Fruit fly (Drosophila melanogaster) whole organism, embryonic: ENCODE measurements around the gene twr.
A peak's percentile ranks its signal among the peaks of the same experiment; 100 is the strongest.

Experiments
- Aef1 ChIP-seq: fragments of 200-800 bp; sonication (Bioruptor generic); IDR thresholded peaks from 3 replicates; pipeline ENCODE4 v1.3.6; 2022; ENCODE audit warnings: missing biosample characterization, missing genetic modification characterization
- Atf3 ChIP-seq: fragments of 200-800 bp; sonication (Bioruptor generic); optimal IDR thresholded peaks from 3 replicates; lab custom pipeline; 2016; ENCODE audit warnings: missing biosample characterization, missing genetic modification characterization
- B-H2 ChIP-seq: fragments of 200-800 bp; sonication (Bioruptor generic); optimal IDR thresholded peaks from 2 replicates; lab custom pipeline; 2018; ENCODE audit warnings: missing biosample characterization, mild to moderate bottlenecking, missing genetic modification characterization
- BEAF-32 ChIP-seq: fragments of 200-800 bp; sonication (Bioruptor generic); optimal IDR thresholded peaks from 3 replicates; lab custom pipeline; 2017; ENCODE audit warnings: missing biosample characterization, missing genetic modification characterization, mild to moderate bottlenecking, moderate library complexity, missing genetic modification reagents
- Bdp1 ChIP-seq: fragments of 200-800 bp; sonication (Bioruptor generic); optimal IDR thresholded peaks from 3 replicates; lab custom pipeline; 2016; ENCODE audit warnings: missing biosample characterization, missing genetic modification characterization
- CG1024 ChIP-seq: fragments of 200-800 bp; sonication (Bioruptor generic); IDR thresholded peaks from 2 replicates; pipeline ENCODE4 v1.3.6; 2022; ENCODE audit warnings: missing biosample characterization, missing genetic modification characterization
- CG11093 ChIP-seq: fragments of 200-800 bp; sonication (Bioruptor generic); IDR thresholded peaks from 3 replicates; pipeline ENCODE4 v1.3.6; 2022; ENCODE audit warnings: missing biosample characterization, missing genetic modification characterization
- CG11504 ChIP-seq: fragments of 200-800 bp; sonication (Bioruptor generic); optimal IDR thresholded peaks from 3 replicates; lab custom pipeline; 2019; ENCODE audit warnings: missing biosample characterization, mild to moderate bottlenecking, missing genetic modification characterization, moderate library complexity
- CG12769 ChIP-seq: fragments of 200-800 bp; sonication (Bioruptor generic); optimal IDR thresholded peaks from 2 replicates; lab custom pipeline; 2019; ENCODE audit warnings: missing biosample characterization, mild to moderate bottlenecking, missing genetic modification characterization, moderate library complexity
- CG1647 ChIP-seq: fragments of 200-800 bp; sonication (Bioruptor generic); optimal IDR thresholded peaks from 3 replicates; lab custom pipeline; 2016; ENCODE audit warnings: missing biosample characterization, missing genetic modification characterization
- CG18476 ChIP-seq: fragments of 200-800 bp; sonication (Bioruptor generic); optimal IDR thresholded peaks from 2 replicates; lab custom pipeline; 2016; ENCODE audit warnings: missing biosample characterization, mild to moderate bottlenecking, missing genetic modification characterization
- CG2116 ChIP-seq: fragments of 200-800 bp; sonication (Bioruptor generic); optimal IDR thresholded peaks from 3 replicates; lab custom pipeline; 2018; ENCODE audit warnings: missing biosample characterization, mild to moderate bottlenecking, missing genetic modification characterization
- CG2129 ChIP-seq: fragments of 200-800 bp; sonication (Bioruptor generic); IDR thresholded peaks from 2 replicates; pipeline ENCODE4 v1.3.6; 2022; ENCODE audit warnings: missing biosample characterization, missing genetic modification characterization; ENCODE audit not compliant: partially characterized antibody
- CG31441 ChIP-seq: fragments of 200-800 bp; sonication (Bioruptor generic); IDR thresholded peaks from 2 replicates; pipeline ENCODE4 v1.3.6; 2022; ENCODE audit warnings: missing biosample characterization, missing genetic modification characterization
- CG3726 ChIP-seq: fragments of 200-800 bp; sonication (Bioruptor generic); IDR thresholded peaks from 3 replicates; pipeline ENCODE4, ENCODE4 v1.3.6; 2022; ENCODE audit warnings: missing biosample characterization, missing genetic modification characterization
- CG4328 ChIP-seq: fragments of 200-800 bp; sonication (Bioruptor generic); optimal IDR thresholded peaks from 3 replicates; lab custom pipeline; 2017; ENCODE audit warnings: missing biosample characterization, missing genetic modification reagents, missing genetic modification characterization
- CG6272 ChIP-seq: fragments of 200-800 bp; sonication (Bioruptor generic); IDR thresholded peaks from 2 replicates; pipeline ENCODE4 v1.3.6; 2022; ENCODE audit warnings: missing biosample characterization, missing genetic modification characterization
- CG7839 ChIP-seq: fragments of 200-800 bp; sonication (Bioruptor generic); optimal IDR thresholded peaks from 3 replicates; lab custom pipeline; 2018; ENCODE audit warnings: missing biosample characterization, mild to moderate bottlenecking, missing genetic modification characterization, moderate library complexity
- CG9727 ChIP-seq: fragments of 200-800 bp; sonication (Bioruptor generic); optimal IDR thresholded peaks from 3 replicates; lab custom pipeline; 2017; ENCODE audit warnings: missing biosample characterization, mild to moderate bottlenecking, missing genetic modification characterization
- Dbx ChIP-seq: fragments of 200-800 bp; sonication (Bioruptor generic); IDR thresholded peaks from 3 replicates; pipeline ENCODE4 v1.3.6; 2022; ENCODE audit warnings: missing biosample characterization, missing genetic modification characterization
- E2f2 ChIP-seq: fragments of 200-800 bp; sonication (Bioruptor generic); IDR thresholded peaks from 2 replicates; pipeline ENCODE4 v1.3.6; 2022; ENCODE audit warnings: missing biosample characterization, missing genetic modification characterization
- Hand ChIP-seq: fragments of 200-800 bp; sonication (Bioruptor generic); optimal IDR thresholded peaks from 2 replicates; lab custom pipeline; 2017; ENCODE audit warnings: mild to moderate bottlenecking, missing biosample characterization, missing genetic modification reagents, missing genetic modification characterization
- Hmr ChIP-seq: fragments of 200-800 bp; sonication (Bioruptor generic); optimal IDR thresholded peaks from 3 replicates; lab custom pipeline; 2017; ENCODE audit warnings: mild to moderate bottlenecking, missing biosample characterization, missing genetic modification reagents, missing genetic modification characterization
- Hr3 ChIP-seq: fragments of 200-800 bp; sonication (Bioruptor generic); optimal IDR thresholded peaks from 3 replicates; lab custom pipeline; 2016; ENCODE audit warnings: missing biosample characterization, missing genetic modification characterization
- Lim3 ChIP-seq: fragments of 200-800 bp; sonication (Bioruptor generic); IDR thresholded peaks from 2 replicates; pipeline ENCODE4 v1.3.6; 2022; ENCODE audit warnings: missing biosample characterization, missing genetic modification characterization
- Mes4 ChIP-seq: fragments of 200-800 bp; sonication (Bioruptor generic); optimal IDR thresholded peaks from 2 replicates; lab custom pipeline; 2016; ENCODE audit warnings: missing biosample characterization, missing genetic modification characterization
- Myb ChIP-seq: fragments of 200-800 bp; sonication (Bioruptor generic); optimal IDR thresholded peaks from 2 replicates; lab custom pipeline; 2016; ENCODE audit warnings: missing biosample characterization, missing genetic modification characterization
- Sox100B ChIP-seq: fragments of 200-800 bp; sonication (Bioruptor generic); optimal IDR thresholded peaks from 3 replicates; lab custom pipeline; 2018; ENCODE audit warnings: missing biosample characterization, mild to moderate bottlenecking, missing genetic modification characterization
- Ssrp ChIP-seq: fragments of 200-800 bp; sonication (Bioruptor generic); optimal IDR thresholded peaks from 2 replicates; lab custom pipeline; 2018; ENCODE audit warnings: missing biosample characterization, mild to moderate bottlenecking, missing genetic modification characterization, moderate library complexity
- ac ChIP-seq: fragments of 200-800 bp; sonication (Bioruptor generic); optimal IDR thresholded peaks from 3 replicates; lab custom pipeline; 2017; ENCODE audit warnings: missing biosample characterization, mild to moderate bottlenecking, missing genetic modification characterization
- amos ChIP-seq: fragments of 200-800 bp; sonication (Bioruptor generic); IDR thresholded peaks from 2 replicates; pipeline ENCODE4 v1.3.6; 2022; ENCODE audit warnings: missing biosample characterization, missing genetic modification characterization; ENCODE audit not compliant: partially characterized antibody
- az2 ChIP-seq: fragments of 200-800 bp; sonication (Bioruptor generic); optimal IDR thresholded peaks from 3 replicates; lab custom pipeline; 2016; ENCODE audit warnings: missing biosample characterization, missing genetic modification characterization
- bab2 ChIP-seq: fragments of 200-800 bp; sonication (Bioruptor generic); optimal IDR thresholded peaks from 2 replicates; lab custom pipeline; 2016; ENCODE audit warnings: missing biosample characterization, missing genetic modification characterization
- caup ChIP-seq: fragments of 200-800 bp; sonication (Bioruptor generic); optimal IDR thresholded peaks from 3 replicates; lab custom pipeline; 2017; ENCODE audit warnings: missing biosample characterization, mild to moderate bottlenecking, missing genetic modification characterization, moderate library complexity; ENCODE audit not compliant: severe bottlenecking
- cg ChIP-seq: fragments of 200-800 bp; sonication (Bioruptor generic); optimal IDR thresholded peaks from 3 replicates; lab custom pipeline; 2019; ENCODE audit warnings: missing biosample characterization, mild to moderate bottlenecking, missing genetic modification characterization, moderate library complexity
- chm ChIP-seq: fragments of 200-800 bp; sonication (Bioruptor generic); IDR thresholded peaks from 2 replicates; pipeline ENCODE4 v1.3.6; 2022; ENCODE audit warnings: missing biosample characterization, missing genetic modification characterization
- croc ChIP-seq: fragments of 200-800 bp; sonication (Bioruptor generic); conservative IDR thresholded peaks from 3 replicates; pipeline ENCODE4 v1.3.6; 2022; ENCODE audit warnings: missing biosample characterization, missing genetic modification characterization
- esg ChIP-seq: fragments of 200-800 bp; sonication (Bioruptor generic); conservative IDR thresholded peaks from 2 replicates; pipeline ENCODE4 v1.3.6; 2022; ENCODE audit warnings: missing biosample characterization, missing genetic modification characterization
- eyg ChIP-seq: fragments of 200-800 bp; sonication (Bioruptor generic); optimal IDR thresholded peaks from 3 replicates; lab custom pipeline; 2016; ENCODE audit warnings: missing biosample characterization, missing genetic modification characterization
- gcm ChIP-seq: fragments of 200-800 bp; sonication (Bioruptor generic); optimal IDR thresholded peaks from 2 replicates; lab custom pipeline; 2019; ENCODE audit warnings: missing biosample characterization, mild to moderate bottlenecking, missing genetic modification characterization, moderate library complexity
- grn ChIP-seq: fragments of 200-800 bp; sonication (Bioruptor generic); optimal IDR thresholded peaks from 3 replicates; lab custom pipeline; 2017; ENCODE audit warnings: missing biosample characterization, missing genetic modification characterization
- ken ChIP-seq: fragments of 200-800 bp; sonication (Bioruptor generic); IDR thresholded peaks from 3 replicates; pipeline ENCODE4 v1.3.6; 2022; ENCODE audit warnings: missing biosample characterization, missing genetic modification characterization
- pan ChIP-seq, 4 experiments: fragments of >200 bp in 3 of 4; fragments of 200-800 bp in 1 of 4; sonication (Bioruptor generic) in 1 of 4; optimal IDR thresholded peaks in 3 of 4; IDR thresholded peaks in 1 of 4; 2 replicates each; pipeline versions ENCODE4 v1.3.6 to Lab custom; 2017 to 2022; ENCODE audit warnings: missing biosample characterization in 2 of 4, missing genetic modification characterization in 2 of 4, mixed read lengths in 1 of 4
- pho ChIP-seq: fragments of 200-800 bp; sonication (Bioruptor generic); optimal IDR thresholded peaks from 2 replicates; lab custom pipeline; 2016; ENCODE audit warnings: missing biosample characterization, missing genetic modification characterization
- prd ChIP-seq, 3 experiments: fragments of >200 bp in 2 of 3; fragments of 200-800 bp in 1 of 3; sonication (Bioruptor generic) in 1 of 3; optimal IDR thresholded peaks in 2 of 3; IDR thresholded peaks in 1 of 3; 2 replicates in 2 of 3; 3 replicates in 1 of 3; pipeline versions ENCODE4 v1.3.6 to Lab custom; 2017 to 2022; ENCODE audit warnings: missing biosample characterization in 1 of 3, missing genetic modification characterization in 1 of 3
- sna ChIP-seq: fragments of 200-800 bp; sonication (Bioruptor generic); IDR thresholded peaks from 2 replicates; pipeline ENCODE4 v1.3.6; 2022; ENCODE audit warnings: missing biosample characterization, missing genetic modification characterization; ENCODE audit not compliant: partially characterized antibody
- sob ChIP-seq: fragments of 200-800 bp; sonication (Bioruptor generic); IDR thresholded peaks from 2 replicates; pipeline ENCODE4 v1.3.6; 2022; ENCODE audit warnings: missing biosample characterization, missing genetic modification characterization
- tap ChIP-seq: fragments of 200-800 bp; optimal IDR thresholded peaks from 3 replicates; lab custom pipeline; 2019; ENCODE audit warnings: missing biosample characterization, mild to moderate bottlenecking, missing genetic modification characterization, moderate library complexity
- twi ChIP-seq: fragments of 200-800 bp; optimal IDR thresholded peaks from 2 replicates; lab custom pipeline; 2019; ENCODE audit warnings: missing biosample characterization, mild to moderate bottlenecking, missing genetic modification characterization, moderate library complexity
- vvl ChIP-seq: fragments of 200-800 bp; sonication (Bioruptor generic); IDR thresholded peaks from 2 replicates; pipeline ENCODE4 v1.3.6; 2022; ENCODE audit warnings: missing biosample characterization, missing genetic modification characterization

Gene twr

DNA sequence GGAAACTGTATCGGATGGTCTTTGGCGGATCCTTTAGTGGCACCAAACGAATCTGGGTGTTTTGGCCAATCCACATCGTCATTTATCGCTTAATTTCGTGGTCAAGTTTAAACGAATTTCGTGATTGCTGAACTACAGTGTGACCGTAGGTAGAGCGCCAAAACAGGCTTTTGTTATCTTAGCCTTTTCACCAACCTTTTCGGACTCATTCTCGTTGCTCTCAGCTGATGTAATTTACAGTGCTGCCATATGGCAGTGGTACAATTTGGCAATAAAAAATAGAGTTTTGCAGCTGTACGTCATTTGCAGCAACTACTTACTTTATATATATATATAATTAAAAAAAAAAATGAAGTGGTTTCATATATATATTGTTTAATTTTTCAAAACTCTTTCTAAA lies 2.3 kb downstream of the twr start, which contains the start of gene agt (continued):
- TF ChIP-seq CG3726 (no peak), Hand (GFP tag; lab: Kevin White, UChicago) (no peak), sob (GFP tag; lab: Robert Waterston, UW) (no peak), CG18476 (GFP tag; lab: Kevin White, UChicago) (no peak), Lim3 (GFP tag; lab: Robert Waterston, UW) (no peak), Hr3 (no peak), CG11504 (tag; lab: Kevin White, UChicago) (peak; percentile 39), Ssrp (tag; lab: Kevin White, UChicago) (no peak), CG9727 (GFP tag; lab: Kevin White, UChicago) (no peak), CG11093 (no peak), Aef1 (GFP tag; lab: Robert Waterston, UW) (no peak), ac (GFP tag; lab: Kevin White, UChicago) (no peak), CG2129 (GFP tag; lab: Robert Waterston, UW) (no peak), prd (optimal IDR thresholded peaks at IDR 0.05; lab: Kevin White, UChicago) (no peak), prd (GFP tag; IDR thresholded peaks at IDR 0.05; lab: Robert Waterston, UW) (0 out of 3 replicates have a peak, but pooled peaks have one; percentile 6), CG7839 (tag; lab: Kevin White, UChicago) (no peak), CG6272 (GFP tag; lab: Robert Waterston, UW) (no peak), esg (GFP tag; lab: Robert Waterston, UW) (no peak), az2 (GFP tag; lab: Kevin White, UChicago) (no peak), CG31441 (0 out of 2 replicates have a peak, but pooled peaks have one; percentile 17), E2f2 (peak; percentile 85), Sox100B (GFP tag; lab: Kevin White, UChicago) (no peak), eyg (GFP tag; lab: Kevin White, UChicago) (no peak), CG2116 (GFP tag; lab: Kevin White, UChicago) (peak; percentile 54), ken (GFP tag; lab: Robert Waterston, UW) (no peak), CG1024 (no peak), bab2 (no peak), Myb (peak; percentile 50), vvl (GFP tag; lab: Robert Waterston, UW) (0 out of 2 replicates have a peak, but pooled peaks have one; percentile 25), tap (tag; lab: Kevin White, UChicago) (no peak), grn (GFP tag; lab: Kevin White, UChicago) (no peak), twi (no peak), croc (GFP tag; lab: Robert Waterston, UW) (no peak), sna (no peak), Atf3 (no peak), chm (no peak), Bdp1 (GFP tag; lab: Kevin White, UChicago) (no peak), B-H2 (GFP tag; lab: Kevin White, UChicago) (no peak), Mes4 (no peak), pan (optimal IDR thresholded peaks at IDR 0.05; lab: Kevin White, UChicago) (no peak), pan (GFP tag; optimal IDR thresholded peaks at IDR 0.05 in 1 of 2, IDR thresholded peaks at IDR 0.05 in 1 of 2) (no peak), gcm (GFP tag; lab: Kevin White, UChicago) (no peak), Hmr (GFP tag; lab: Kevin White, UChicago) (peak; percentile 57), amos (GFP tag; lab: Robert Waterston, UW) (peak; percentile 41; the same call in 1 of the 2 replicates), caup (GFP tag; lab: Kevin White, UChicago) (no peak), Dbx (GFP tag; lab: Robert Waterston, UW) (0 out of 3 replicates have a peak, but pooled peaks have one; percentile 5), cg (GFP tag; lab: Kevin White, UChicago) (no peak), BEAF-32 (GFP tag; lab: Kevin White, UChicago) (peak; percentile 51), CG12769 (tag; lab: Kevin White, UChicago) (no peak), pho (no peak), CG1647 (GFP tag; lab: Kevin White, UChicago) (no peak), CG4328 (GFP tag; lab: Kevin White, UChicago) (no peak)
